Worm (Caenorhabditis elegans) whole organism, L2 larva: Measurements from ENCODE around the gene tgn-38.

Experiments used
- ama-1 ChIP-seq: fragments of 150-350 bp; optimal IDR thresholded peaks from 2 replicates; lab custom pipeline; 2018; ENCODE audit warnings: inconsistent platforms
- ceh-82 ChIP-seq: fragments of 150-350 bp; optimal IDR thresholded peaks from 2 replicates; lab custom pipeline; 2014; ENCODE audit warnings: missing biosample characterization, missing genetic modification characterization
- lin-11 ChIP-seq: fragments of 150-350 bp; sonication (generic microtip); optimal IDR thresholded peaks from 2 replicates; lab custom pipeline; 2014; ENCODE audit warnings: missing biosample characterization, missing genetic modification characterization, inconsistent platforms, mixed read lengths
- nhr-11 ChIP-seq: fragments of 150-350 bp; optimal IDR thresholded peaks from 2 replicates; lab custom pipeline; 2014; ENCODE audit warnings: missing biosample characterization, missing genetic modification characterization
- nhr-23 ChIP-seq: fragments of 150-350 bp; optimal IDR thresholded peaks from 2 replicates; lab custom pipeline; 2014; ENCODE audit warnings: missing biosample characterization, missing genetic modification reagents, missing genetic modification characterization
- unc-62 ChIP-seq: fragments of 150-350 bp; optimal IDR thresholded peaks from 2 replicates; lab custom pipeline; 2014; ENCODE audit warnings: missing biosample characterization, missing genetic modification reagents, missing genetic modification characterization
- zag-1 ChIP-seq: fragments of 150-350 bp; optimal IDR thresholded peaks from 2 replicates; lab custom pipeline; 2014; ENCODE audit warnings: missing biosample characterization, missing genetic modification characterization
- ztf-11 ChIP-seq: sonication (generic microtip); optimal IDR thresholded peaks from 2 replicates; lab custom pipeline; 2017; ENCODE audit warnings: missing biosample characterization, missing genetic modification characterization
- ztf-4 ChIP-seq: fragments of 150-350 bp; optimal IDR thresholded peaks from 2 replicates; lab custom pipeline; 2014; ENCODE audit warnings: missing biosample characterization, missing genetic modification characterization

DNA sequence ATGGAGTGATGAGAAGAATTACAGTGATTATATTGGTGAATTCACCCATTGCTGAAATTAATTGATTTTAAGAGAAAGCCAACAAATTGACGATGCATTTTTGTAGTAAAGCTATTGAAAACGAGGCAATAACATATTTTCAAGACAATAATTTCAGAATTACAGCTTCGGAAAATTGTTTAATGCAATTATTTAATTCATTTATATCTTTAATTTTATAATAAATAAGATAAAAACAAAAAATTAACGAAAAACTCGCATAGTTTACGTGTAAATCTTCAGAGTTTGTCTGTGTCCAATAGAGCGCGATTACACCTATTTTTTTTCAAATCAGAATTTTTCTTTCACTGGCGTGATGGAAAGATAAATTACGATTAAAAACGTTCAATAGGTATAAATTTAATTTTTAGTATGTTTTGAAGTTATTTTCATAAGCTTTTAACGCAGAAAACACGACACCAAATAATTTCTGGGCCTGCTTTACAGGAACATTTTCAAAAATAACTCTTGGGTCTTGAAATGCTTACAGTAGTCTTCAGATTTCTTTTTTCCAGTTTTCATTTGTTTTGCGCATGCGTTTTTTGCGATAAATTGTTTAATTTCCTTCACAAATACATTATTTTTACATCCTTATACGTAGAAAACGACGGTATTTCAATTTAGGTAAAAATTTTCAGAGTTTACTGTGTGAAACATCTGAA, 49.3 kb upstream of the tgn-38 start, which contains the start of gene tmed-1:
- no peak for TF ChIP-seq nhr-23
- TF ChIP-seq ceh-82 (tag; lab: Kevin White, UChicago) = no peak
- no peak for TF ChIP-seq zag-1 (tag; lab: Kevin White, UChicago)
- TF ChIP-seq nhr-11 (tag; lab: Kevin White, UChicago) = no peak
- TF ChIP-seq unc-62 (GFP tag; lab: Kevin White, UChicago) = no peak
- no peak for TF ChIP-seq ztf-11
- TF ChIP-seq ztf-4 = no peak
- TF ChIP-seq ama-1 = no peak
- TF ChIP-seq lin-11 (tag; lab: Kevin White, UChicago) = no peak
